Worm (Caenorhabditis elegans) whole organism, mixed stage, embryonic: Measurements from ENCODE around the gene C45B11.8.
A peak's percentile ranks its signal among the peaks of the same experiment; 100 is the strongest.

ENCODE experiments used
- M03D4.4 ChIP-seq: sonication (generic microtip); optimal IDR thresholded peaks from 2 replicates; lab custom pipeline; 2017; ENCODE audit warnings: mild to moderate bottlenecking, missing genetic modification characterization, missing compliant biosample characterization
- bed-3 ChIP-seq: fragments of 200-800 bp; sonication (Bioruptor generic); optimal IDR thresholded peaks from 3 replicates; lab custom pipeline; 2018; ENCODE audit warnings: mild to moderate bottlenecking, missing genetic modification characterization, moderate library complexity, missing compliant biosample characterization
- blmp-1 ChIP-seq: fragments of 150-350 bp; optimal IDR thresholded peaks from 2 replicates; lab custom pipeline; 2014; ENCODE audit warnings: missing biosample characterization, missing genetic modification characterization
- ceh-39 ChIP-seq: fragments of 150-350 bp; optimal IDR thresholded peaks from 2 replicates; lab custom pipeline; 2014; ENCODE audit warnings: missing biosample characterization, missing genetic modification characterization
- ceh-43 ChIP-seq: fragments of 200-800 bp; sonication (Bioruptor generic); optimal IDR thresholded peaks from 2 replicates; lab custom pipeline; 2018; ENCODE audit warnings: mild to moderate bottlenecking, missing genetic modification characterization, moderate library complexity, missing compliant biosample characterization
- ceh-83 ChIP-seq: fragments of 200-800 bp; sonication (Bioruptor generic); optimal IDR thresholded peaks from 2 replicates; lab custom pipeline; 2018; ENCODE audit warnings: mild to moderate bottlenecking, missing genetic modification characterization, missing compliant biosample characterization
- ces-1 ChIP-seq: fragments of 150-350 bp; optimal IDR thresholded peaks from 2 replicates; lab custom pipeline; 2014; ENCODE audit warnings: missing biosample characterization, missing genetic modification reagents, missing genetic modification characterization
- cnd-1 ChIP-seq: fragments of 200-800 bp; sonication (Bioruptor generic); optimal IDR thresholded peaks from 2 replicates; lab custom pipeline; 2018; ENCODE audit warnings: mild to moderate bottlenecking, missing genetic modification characterization, missing compliant biosample characterization
- drap-1 ChIP-seq: fragments of 200-800 bp; sonication (Bioruptor generic); optimal IDR thresholded peaks from 3 replicates; lab custom pipeline; 2018; ENCODE audit warnings: mild to moderate bottlenecking, missing genetic modification characterization, missing compliant biosample characterization
- elt-1 ChIP-seq: sonication (generic microtip); optimal IDR thresholded peaks from 2 replicates; lab custom pipeline; 2017; ENCODE audit warnings: missing genetic modification characterization, mild to moderate bottlenecking, missing compliant biosample characterization, antibody characterized with exemption, moderate library complexity, borderline replicate concordance; ENCODE audit not compliant: insufficient read depth
- elt-3 ChIP-seq: fragments of 150-350 bp; optimal IDR thresholded peaks from 2 replicates; lab custom pipeline; 2014; ENCODE audit warnings: missing biosample characterization, missing genetic modification characterization
- flh-1 ChIP-seq: fragments of 200-800 bp; sonication (Bioruptor generic); optimal IDR thresholded peaks from 2 replicates; lab custom pipeline; 2018; ENCODE audit warnings: mild to moderate bottlenecking, missing genetic modification characterization, moderate library complexity, missing compliant biosample characterization
- ham-2 ChIP-seq: fragments of 200-800 bp; sonication (Bioruptor generic); optimal IDR thresholded peaks from 2 replicates; lab custom pipeline; 2018; ENCODE audit warnings: mild to moderate bottlenecking, missing genetic modification characterization, missing compliant biosample characterization
- hlh-1 ChIP-seq: fragments of 150-350 bp; optimal IDR thresholded peaks from 2 replicates; lab custom pipeline; 2014; ENCODE audit warnings: missing biosample characterization, missing genetic modification reagents, missing genetic modification characterization
- lin-13 ChIP-seq: fragments of 150-350 bp; optimal IDR thresholded peaks from 2 replicates; lab custom pipeline; 2014; ENCODE audit warnings: missing biosample characterization, missing genetic modification characterization
- lin-32 ChIP-seq: fragments of 200-800 bp; sonication (Bioruptor generic); optimal IDR thresholded peaks from 2 replicates; lab custom pipeline; 2018; ENCODE audit warnings: mild to moderate bottlenecking, missing genetic modification characterization, missing compliant biosample characterization
- lsy-2 ChIP-seq: fragments of 150-350 bp; optimal IDR thresholded peaks from 2 replicates; lab custom pipeline; 2014; ENCODE audit warnings: missing biosample characterization, missing genetic modification characterization
- mab-5 ChIP-seq: fragments of 150-350 bp; optimal IDR thresholded peaks from 2 replicates; lab custom pipeline; 2014; ENCODE audit warnings: missing biosample characterization, missing genetic modification characterization
- mep-1 ChIP-seq: fragments of 150-350 bp; optimal IDR thresholded peaks from 2 replicates; lab custom pipeline; 2017; ENCODE audit warnings: missing biosample characterization, missing genetic modification reagents, missing genetic modification characterization, inconsistent platforms
- mls-2 ChIP-seq: sonication (generic microtip); optimal IDR thresholded peaks from 2 replicates; lab custom pipeline; 2016; ENCODE audit warnings: mild to moderate bottlenecking, missing genetic modification characterization, moderate library complexity, missing compliant biosample characterization
- nhr-12 ChIP-seq: fragments of 150-350 bp; optimal IDR thresholded peaks from 2 replicates; lab custom pipeline; 2014; ENCODE audit warnings: missing biosample characterization, missing genetic modification characterization
- nhr-2 ChIP-seq: fragments of 150-350 bp; optimal IDR thresholded peaks from 2 replicates; lab custom pipeline; 2014; ENCODE audit warnings: missing biosample characterization, missing genetic modification characterization
- nhr-237 ChIP-seq: fragments of 150-350 bp; optimal IDR thresholded peaks from 2 replicates; lab custom pipeline; 2014; ENCODE audit warnings: missing biosample characterization, missing genetic modification characterization
- nhr-28 ChIP-seq: fragments of 150-350 bp; optimal IDR thresholded peaks from 2 replicates; lab custom pipeline; 2014; ENCODE audit warnings: missing biosample characterization, missing genetic modification characterization
- nhr-76 ChIP-seq: sonication (generic microtip); optimal IDR thresholded peaks from 2 replicates; lab custom pipeline; 2017; ENCODE audit warnings: missing biosample characterization, missing genetic modification characterization
- pha-4 ChIP-seq: fragments of 150-350 bp; optimal IDR thresholded peaks from 2 replicates; lab custom pipeline; 2018; ENCODE audit warnings: missing biosample characterization, missing genetic modification reagents, missing genetic modification characterization
- sem-2 ChIP-seq: fragments of 200-800 bp; sonication (Bioruptor generic); optimal IDR thresholded peaks from 2 replicates; lab custom pipeline; 2018; ENCODE audit warnings: mild to moderate bottlenecking, missing genetic modification characterization, missing compliant biosample characterization
- snpc-4 ChIP-seq: fragments of 150-350 bp; optimal IDR thresholded peaks from 2 replicates; lab custom pipeline; 2014; ENCODE audit warnings: missing biosample characterization, missing genetic modification characterization
- sptf-1 ChIP-seq: sonication (generic microtip); optimal IDR thresholded peaks from 2 replicates; lab custom pipeline; 2017; ENCODE audit warnings: mild to moderate bottlenecking, missing genetic modification characterization, moderate library complexity, missing compliant biosample characterization
- tbx-8 ChIP-seq: fragments of 200-800 bp; sonication (Bioruptor generic); optimal IDR thresholded peaks from 2 replicates; lab custom pipeline; 2018; ENCODE audit warnings: mild to moderate bottlenecking, missing genetic modification characterization, moderate library complexity, missing compliant biosample characterization
- unc-120 ChIP-seq: sonication (generic microtip); optimal IDR thresholded peaks from 2 replicates; lab custom pipeline; 2017; ENCODE audit warnings: missing genetic modification characterization, missing compliant biosample characterization; ENCODE audit not compliant: poor library complexity, severe bottlenecking
- unc-39 ChIP-seq: fragments of 150-350 bp; optimal IDR thresholded peaks from 2 replicates; lab custom pipeline; 2014; ENCODE audit warnings: missing biosample characterization, missing genetic modification characterization
- unc-62 ChIP-seq: fragments of 150-350 bp; optimal IDR thresholded peaks from 2 replicates; lab custom pipeline; 2014; ENCODE audit warnings: missing biosample characterization, missing genetic modification reagents, missing genetic modification characterization
- zip-8 ChIP-seq: fragments of 150-350 bp; optimal IDR thresholded peaks from 2 replicates; lab custom pipeline; 2014; ENCODE audit warnings: missing biosample characterization, missing genetic modification characterization
- ztf-11 ChIP-seq: fragments of 150-350 bp; optimal IDR thresholded peaks from 2 replicates; lab custom pipeline; 2014; ENCODE audit warnings: missing biosample characterization, missing genetic modification characterization

C45B11.8 gene

DNA sequence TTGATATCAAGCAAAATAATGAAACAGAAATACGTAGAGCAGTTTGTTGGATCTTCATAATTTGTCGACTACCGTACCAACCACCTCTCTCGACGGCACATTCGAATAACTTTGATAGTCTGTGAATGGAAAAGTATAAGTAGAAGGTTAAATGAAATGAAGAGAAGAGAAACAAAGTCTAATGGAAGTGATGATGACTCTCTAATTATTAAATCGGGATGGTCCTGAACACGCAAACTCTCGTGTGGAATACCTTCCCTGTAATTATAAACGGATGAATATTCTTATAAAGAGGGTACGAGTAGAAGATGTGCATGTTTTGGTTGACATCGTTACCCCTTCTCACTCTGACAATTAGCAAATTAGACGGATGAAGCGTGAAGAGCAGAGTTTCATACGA is 17.8 kb upstream of the C45B11.8 start, which contains the start of the genes C13G3.12 and hot-6:
TSS of gene C13G3.12 (minus strand) at position 101 of the 400 bp plus-strand sequence.
TSS of gene hot-6 (minus strand) at position 121 of the 400 bp plus-strand sequence.
- TF ChIP-seq elt-1 (tag; lab: Kevin White, UChicago) (no peak), unc-39 (tag; lab: Kevin White, UChicago) (no peak), ceh-43 (no peak), sptf-1 (tag; lab: Kevin White, UChicago) (no peak), ztf-11 (no peak), bed-3 (no peak), lin-13 (tag; lab: Kevin White, UChicago) (no peak), blmp-1 (tag; lab: Kevin White, UChicago) (no peak), mep-1 (tag; lab: Kevin White, UChicago) (no peak), hlh-1 (no peak), unc-62 (GFP tag; lab: Kevin White, UChicago) (no peak), drap-1 (GFP tag; lab: Kevin White, UChicago) (no peak), elt-3 (tag; lab: Kevin White, UChicago) (no peak), pha-4 (no peak)

DNA sequence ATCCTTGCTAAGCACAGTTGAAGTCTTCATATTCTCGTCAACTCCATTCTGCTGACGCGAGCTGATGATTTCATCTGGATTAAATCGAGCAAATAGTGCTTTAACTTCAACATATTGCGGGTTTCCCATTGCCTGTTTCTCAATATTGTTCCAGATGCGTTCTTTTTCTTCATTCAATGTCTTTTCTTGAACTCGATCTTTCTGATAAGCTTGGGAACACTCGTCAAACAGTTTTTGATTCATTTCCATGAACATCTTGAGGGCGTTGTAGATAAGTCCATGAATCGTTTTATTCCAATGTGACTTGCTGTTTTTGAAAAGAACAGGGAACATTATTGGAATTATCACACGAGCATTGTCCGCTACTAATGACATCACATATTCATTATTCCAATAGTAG is 12.8 kb upstream of the C45B11.8 start:
- TF ChIP-seq tbx-8 (GFP tag; lab: Kevin White, UChicago) (no peak), unc-120 (tag; lab: Kevin White, UChicago) (no peak), ceh-83 (GFP tag; lab: Kevin White, UChicago) (no peak), ham-2 (GFP tag; lab: Kevin White, UChicago) (no peak), lin-13 (tag; lab: Kevin White, UChicago) (no peak), mab-5 (tag; lab: Kevin White, UChicago) (no peak), hlh-1 (no peak), nhr-2 (no peak), nhr-237 (tag; lab: Kevin White, UChicago) (no peak), elt-3 (tag; lab: Kevin White, UChicago) (no peak), lsy-2 (tag; lab: Kevin White, UChicago) (no peak), unc-62 (GFP tag; lab: Kevin White, UChicago) (no peak), sem-2 (no peak), cnd-1 (tag; lab: Kevin White, UChicago) (no peak), flh-1 (GFP tag; lab: Kevin White, UChicago) (no peak), M03D4.4 (tag; lab: Kevin White, UChicago) (no peak), bed-3 (no peak), blmp-1 (tag; lab: Kevin White, UChicago) (no peak), ces-1 (GFP tag; lab: Kevin White, UChicago) (no peak), nhr-76 (tag; lab: Kevin White, UChicago) (no peak)

DNA sequence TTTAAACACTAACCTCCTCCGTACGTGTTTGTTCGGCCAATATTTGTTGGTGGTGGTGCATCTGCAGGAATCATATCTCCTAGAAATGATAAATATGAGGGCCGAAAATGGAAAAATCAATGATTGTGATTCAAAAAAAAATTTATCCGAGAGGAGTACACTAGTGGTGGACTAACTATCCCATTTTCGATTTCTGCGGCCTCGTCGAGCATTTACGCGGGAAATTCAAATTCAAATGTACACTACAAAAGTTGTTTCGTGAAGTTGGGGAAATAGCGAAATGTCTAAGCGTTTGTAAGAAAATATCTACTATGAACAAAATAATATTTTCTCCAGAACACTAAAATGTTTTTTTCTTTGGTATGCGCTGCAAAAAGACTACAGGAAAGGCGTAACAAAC is 11.3 kb upstream of the C45B11.8 start:
- no peak for TF ChIP-seq pha-4
- no peak for TF ChIP-seq nhr-2
- TF ChIP-seq unc-62 (GFP tag; lab: Kevin White, UChicago): no peak
- no peak for TF ChIP-seq lin-13 (tag; lab: Kevin White, UChicago)
- no peak for TF ChIP-seq ceh-39
- TF ChIP-seq elt-1 (tag; lab: Kevin White, UChicago): no peak
- no peak for TF ChIP-seq flh-1 (GFP tag; lab: Kevin White, UChicago)
- no peak for TF ChIP-seq nhr-12 (tag; lab: Kevin White, UChicago)
- no peak for TF ChIP-seq tbx-8 (GFP tag; lab: Kevin White, UChicago)
- peak; percentile 49 for TF ChIP-seq nhr-237 (tag; lab: Kevin White, UChicago)
- no peak for TF ChIP-seq mls-2 (tag; lab: Kevin White, UChicago)
- no peak for TF ChIP-seq nhr-76 (tag; lab: Kevin White, UChicago)
- TF ChIP-seq ham-2 (GFP tag; lab: Kevin White, UChicago): no peak
- no peak for TF ChIP-seq unc-120 (tag; lab: Kevin White, UChicago)
- TF ChIP-seq nhr-28: no peak
- no peak for TF ChIP-seq bed-3
- no peak for TF ChIP-seq M03D4.4 (tag; lab: Kevin White, UChicago)
- TF ChIP-seq hlh-1: peak; percentile 3
- no peak for TF ChIP-seq ceh-43
- peak; percentile 66 for TF ChIP-seq sptf-1 (tag; lab: Kevin White, UChicago)
- TF ChIP-seq sem-2: no peak
- no peak for TF ChIP-seq mep-1 (tag; lab: Kevin White, UChicago)
- no peak for TF ChIP-seq ceh-83 (GFP tag; lab: Kevin White, UChicago)
- no peak for TF ChIP-seq zip-8 (tag; lab: Kevin White, UChicago)
- no peak for TF ChIP-seq elt-3 (tag; lab: Kevin White, UChicago)
- no peak for TF ChIP-seq snpc-4 (tag; lab: Kevin White, UChicago)
- peak; percentile 4 for TF ChIP-seq lin-32 (GFP tag; lab: Kevin White, UChicago)
- peak; percentile 32 for TF ChIP-seq cnd-1 (tag; lab: Kevin White, UChicago)
- TF ChIP-seq unc-39 (tag; lab: Kevin White, UChicago): no peak
- peak; percentile 25 for TF ChIP-seq ces-1 (GFP tag; lab: Kevin White, UChicago)
- no peak for TF ChIP-seq blmp-1 (tag; lab: Kevin White, UChicago)
- TF ChIP-seq drap-1 (GFP tag; lab: Kevin White, UChicago): no peak
- TF ChIP-seq ztf-11: no peak
- no peak for TF ChIP-seq mab-5 (tag; lab: Kevin White, UChicago)
- TF ChIP-seq lsy-2 (tag; lab: Kevin White, UChicago): peak; percentile 16
